Fruit fly (Drosophila melanogaster) whole organism, embryonic: ENCODE data around the gene Ets97D.

Experiments used
- Abd-B ChIP-seq: fragments of 200-800 bp; sonication (Bioruptor generic); optimal IDR thresholded peaks from 2 replicates; lab custom pipeline; 2018; ENCODE audit warnings: missing biosample characterization, mild to moderate bottlenecking, missing genetic modification characterization, moderate library complexity
- Awh ChIP-seq: fragments of 200-800 bp; sonication (Bioruptor generic); IDR thresholded peaks from 2 replicates; pipeline ENCODE4, ENCODE4 v1.3.6; 2022; ENCODE audit warnings: missing biosample characterization, missing genetic modification characterization
- B-H2 ChIP-seq: fragments of 200-800 bp; sonication (Bioruptor generic); optimal IDR thresholded peaks from 2 replicates; lab custom pipeline; 2018; ENCODE audit warnings: missing biosample characterization, mild to moderate bottlenecking, missing genetic modification characterization
- CG10147 ChIP-seq: fragments of 200-800 bp; sonication (Bioruptor generic); optimal IDR thresholded peaks from 2 replicates; lab custom pipeline; 2019; ENCODE audit warnings: missing biosample characterization, mild to moderate bottlenecking, missing genetic modification characterization, moderate library complexity
- CG10959 ChIP-seq: fragments of 200-800 bp; sonication (Bioruptor generic); IDR thresholded peaks from 2 replicates; pipeline ENCODE4 v1.3.6; 2022; ENCODE audit warnings: missing biosample characterization, missing genetic modification characterization
- CG11085 ChIP-seq: fragments of 200-800 bp; sonication (Bioruptor generic); IDR thresholded peaks from 2 replicates; pipeline ENCODE4 v1.3.6; 2022; ENCODE audit warnings: missing biosample characterization, missing genetic modification characterization
- CG11093 ChIP-seq: fragments of 200-800 bp; sonication (Bioruptor generic); IDR thresholded peaks from 3 replicates; pipeline ENCODE4 v1.3.6; 2022; ENCODE audit warnings: missing biosample characterization, missing genetic modification characterization
- CG11504 ChIP-seq: fragments of 200-800 bp; sonication (Bioruptor generic); optimal IDR thresholded peaks from 3 replicates; lab custom pipeline; 2019; ENCODE audit warnings: missing biosample characterization, mild to moderate bottlenecking, missing genetic modification characterization, moderate library complexity
- CG12391 ChIP-seq: fragments of 200-800 bp; sonication (Bioruptor generic); optimal IDR thresholded peaks from 3 replicates; lab custom pipeline; 2018; ENCODE audit warnings: missing biosample characterization, mild to moderate bottlenecking, missing genetic modification characterization, moderate library complexity
- CG13287 ChIP-seq: fragments of 200-800 bp; sonication (Bioruptor generic); IDR thresholded peaks from 2 replicates; pipeline ENCODE4 v1.3.6; 2022; ENCODE audit warnings: missing biosample characterization, missing genetic modification characterization; ENCODE audit not compliant: partially characterized antibody
- CG13424 ChIP-seq: fragments of 200-800 bp; sonication (Bioruptor generic); optimal IDR thresholded peaks from 2 replicates; lab custom pipeline; 2019; ENCODE audit warnings: missing biosample characterization, mild to moderate bottlenecking, missing genetic modification characterization, moderate library complexity
- CG15011 ChIP-seq: fragments of 200-800 bp; sonication (Bioruptor generic); optimal IDR thresholded peaks from 3 replicates; lab custom pipeline; 2018; ENCODE audit warnings: missing biosample characterization, mild to moderate bottlenecking, missing genetic modification characterization
- CG17328 ChIP-seq: fragments of 200-800 bp; sonication (Bioruptor generic); IDR thresholded peaks from 2 replicates; pipeline ENCODE4 v1.3.6; 2022; ENCODE audit warnings: missing biosample characterization, missing genetic modification characterization
- CG17385 ChIP-seq: fragments of 200-800 bp; sonication (Bioruptor generic); optimal IDR thresholded peaks from 3 replicates; lab custom pipeline; 2018; ENCODE audit warnings: missing biosample characterization, mild to moderate bottlenecking, missing genetic modification characterization
- CG17612 ChIP-seq: fragments of 200-800 bp; sonication (Bioruptor generic); IDR thresholded peaks from 2 replicates; pipeline ENCODE4 v1.3.6; 2022; ENCODE audit warnings: missing biosample characterization, missing genetic modification characterization
- CG32767 ChIP-seq: fragments of 200-800 bp; sonication (Bioruptor generic); IDR thresholded peaks from 2 replicates; pipeline ENCODE4 v1.3.6; 2022; ENCODE audit warnings: missing biosample characterization, missing genetic modification characterization
- CG3281 ChIP-seq: fragments of 200-800 bp; sonication (Bioruptor generic); optimal IDR thresholded peaks from 3 replicates; lab custom pipeline; 2017; ENCODE audit warnings: missing biosample characterization, mild to moderate bottlenecking, missing genetic modification characterization
- CG3407 ChIP-seq: fragments of 200-800 bp; sonication (Bioruptor generic); optimal IDR thresholded peaks from 2 replicates; lab custom pipeline; 2018; ENCODE audit warnings: missing biosample characterization, mild to moderate bottlenecking, missing genetic modification characterization
- CG4360 ChIP-seq: fragments of 200-800 bp; sonication (Bioruptor generic); IDR thresholded peaks from 2 replicates; pipeline ENCODE4 v1.3.6; 2022; ENCODE audit warnings: missing biosample characterization, missing genetic modification characterization
- CG4424 ChIP-seq: fragments of 200-800 bp; sonication (Bioruptor generic); optimal IDR thresholded peaks from 3 replicates; lab custom pipeline; 2016; ENCODE audit warnings: missing biosample characterization, missing genetic modification characterization
- CG6689 ChIP-seq: fragments of 200-800 bp; sonication (Bioruptor generic); IDR thresholded peaks from 2 replicates; pipeline ENCODE4 v1.3.6; 2022; ENCODE audit warnings: missing biosample characterization, missing genetic modification characterization
- CG7372 ChIP-seq: fragments of 200-800 bp; sonication (Bioruptor generic); IDR thresholded peaks from 2 replicates; pipeline ENCODE4 v1.3.6; 2022; ENCODE audit warnings: missing biosample characterization, missing genetic modification characterization
- CG8281 ChIP-seq: fragments of 200-800 bp; sonication (Bioruptor generic); optimal IDR thresholded peaks from 2 replicates; lab custom pipeline; 2018; ENCODE audit warnings: missing biosample characterization, mild to moderate bottlenecking, missing genetic modification characterization, moderate library complexity
- CG9797 ChIP-seq: fragments of 200-800 bp; sonication (Bioruptor generic); optimal IDR thresholded peaks from 3 replicates; lab custom pipeline; 2018; ENCODE audit warnings: missing biosample characterization, mild to moderate bottlenecking, missing genetic modification characterization
- CG9876 ChIP-seq: fragments of 200-800 bp; sonication (Bioruptor generic); optimal IDR thresholded peaks from 2 replicates; lab custom pipeline; 2016; ENCODE audit warnings: missing biosample characterization, missing genetic modification characterization
- Dfd ChIP-seq, 2 experiments: fragments of >200 bp; optimal IDR thresholded peaks; 2 replicates each; lab custom pipeline; 2017; ENCODE audit warnings: missing biosample characterization in 2 of 2, missing genetic modification characterization in 2 of 2
- Ets65A ChIP-seq: fragments of 200-800 bp; sonication (Bioruptor generic); peaks from one replicate; lab custom pipeline; 2016; ENCODE audit warnings: missing biosample characterization, missing genetic modification characterization
- Fer1 ChIP-seq: fragments of 200-800 bp; sonication (Bioruptor generic); optimal IDR thresholded peaks from 2 replicates; lab custom pipeline; 2017; ENCODE audit warnings: missing biosample characterization, mild to moderate bottlenecking, missing genetic modification characterization
- HmgZ ChIP-seq: fragments of 200-800 bp; sonication (Bioruptor generic); optimal IDR thresholded peaks from 2 replicates; lab custom pipeline; 2018; ENCODE audit warnings: missing biosample characterization, mild to moderate bottlenecking, missing genetic modification characterization
- Hsf ChIP-seq: fragments of 200-800 bp; sonication (Bioruptor generic); optimal IDR thresholded peaks from 3 replicates; lab custom pipeline; 2016; ENCODE audit warnings: missing biosample characterization, missing genetic modification characterization
- Mrtf ChIP-seq: fragments of 200-800 bp; sonication (Bioruptor generic); IDR thresholded peaks from 3 replicates; pipeline ENCODE4 v1.3.6; 2022; ENCODE audit warnings: missing biosample characterization, missing genetic modification characterization
- Myb ChIP-seq: fragments of 200-800 bp; sonication (Bioruptor generic); optimal IDR thresholded peaks from 2 replicates; lab custom pipeline; 2016; ENCODE audit warnings: missing biosample characterization, missing genetic modification characterization
- NC2α ChIP-seq: fragments of 200-800 bp; sonication (Bioruptor generic); optimal IDR thresholded peaks from 2 replicates; lab custom pipeline; 2016; ENCODE audit warnings: missing biosample characterization, missing genetic modification characterization
- Nf-YA ChIP-seq: fragments of 200-800 bp; sonication (Bioruptor generic); IDR thresholded peaks from 2 replicates; pipeline ENCODE4 v1.3.6; 2022; ENCODE audit warnings: missing biosample characterization, missing genetic modification characterization
- Oli ChIP-seq: fragments of 200-800 bp; sonication (Bioruptor generic); optimal IDR thresholded peaks from 2 replicates; lab custom pipeline; 2018; ENCODE audit warnings: missing biosample characterization, mild to moderate bottlenecking, missing genetic modification characterization, moderate library complexity
- Pdp1 ChIP-seq, 2 experiments: fragments of 200-800 bp; sonication (Bioruptor generic); optimal IDR thresholded peaks; 3 replicates each; lab custom pipeline; 2016; ENCODE audit warnings: missing biosample characterization in 2 of 2, missing genetic modification characterization in 2 of 2, mild to moderate bottlenecking in 1 of 2, moderate library complexity in 1 of 2
- Six4 ChIP-seq: fragments of 200-800 bp; sonication (Bioruptor generic); optimal IDR thresholded peaks from 2 replicates; lab custom pipeline; 2016; ENCODE audit warnings: missing biosample characterization, missing genetic modification characterization
- Taf1 ChIP-seq: fragments of 200-800 bp; sonication (Bioruptor generic); IDR thresholded peaks from 2 replicates; pipeline ENCODE4 v1.3.6; 2022; ENCODE audit warnings: missing biosample characterization, missing genetic modification characterization
- bcd ChIP-seq: fragments of 200-800 bp; sonication (Bioruptor generic); optimal IDR thresholded peaks from 2 replicates; lab custom pipeline; 2017; ENCODE audit warnings: missing biosample characterization, mild to moderate bottlenecking, missing genetic modification characterization
- btn ChIP-seq: fragments of 200-800 bp; sonication (Bioruptor generic); optimal IDR thresholded peaks from 2 replicates; lab custom pipeline; 2016; ENCODE audit warnings: missing biosample characterization, missing genetic modification characterization
- chif ChIP-seq, 2 experiments: fragments of 200-800 bp; sonication (Bioruptor generic); optimal IDR thresholded peaks; 3 replicates each; lab custom pipeline; 2016; ENCODE audit warnings: missing biosample characterization in 2 of 2, missing genetic modification characterization in 2 of 2
- croc ChIP-seq: fragments of 200-800 bp; sonication (Bioruptor generic); conservative IDR thresholded peaks from 3 replicates; pipeline ENCODE4 v1.3.6; 2022; ENCODE audit warnings: missing biosample characterization, missing genetic modification characterization
- crol ChIP-seq: fragments of 200-800 bp; sonication (Bioruptor generic); IDR thresholded peaks from 2 replicates; pipeline ENCODE4 v1.3.6; 2022; ENCODE audit warnings: missing biosample characterization, missing genetic modification characterization
- fru ChIP-seq: fragments of >200 bp; optimal IDR thresholded peaks from 2 replicates; lab custom pipeline; 2017
- inv ChIP-seq: fragments of 200-800 bp; sonication (Bioruptor generic); IDR thresholded peaks from 2 replicates; pipeline ENCODE4 v1.3.6; 2022; ENCODE audit warnings: missing biosample characterization, missing genetic modification characterization; ENCODE audit not compliant: partially characterized antibody
- knrl ChIP-seq: fragments of 200-800 bp; sonication (Bioruptor generic); IDR thresholded peaks from 3 replicates; pipeline ENCODE4 v1.3.6; 2022; ENCODE audit warnings: missing biosample characterization, missing genetic modification characterization; ENCODE audit not compliant: partially characterized antibody
- lilli ChIP-seq: fragments of 200-800 bp; sonication (Bioruptor generic); optimal IDR thresholded peaks from 3 replicates; lab custom pipeline; 2016; ENCODE audit warnings: missing biosample characterization, missing genetic modification characterization
- mirr ChIP-seq: fragments of 200-800 bp; sonication (Bioruptor generic); optimal IDR thresholded peaks from 3 replicates; lab custom pipeline; 2018; ENCODE audit warnings: missing biosample characterization, mild to moderate bottlenecking, missing genetic modification characterization
- pnt ChIP-seq: fragments of 200-800 bp; sonication (Bioruptor generic); optimal IDR thresholded peaks from 3 replicates; lab custom pipeline; 2016; ENCODE audit warnings: missing biosample characterization, missing genetic modification characterization
- sd ChIP-seq: fragments of 200-800 bp; sonication (Bioruptor generic); optimal IDR thresholded peaks from 3 replicates; lab custom pipeline; 2018; ENCODE audit warnings: missing biosample characterization, mild to moderate bottlenecking, missing genetic modification characterization, moderate library complexity
- sisA ChIP-seq: fragments of 200-800 bp; sonication (Bioruptor generic); IDR thresholded peaks from 2 replicates; pipeline ENCODE4 v1.3.6; 2022; ENCODE audit warnings: missing biosample characterization, missing genetic modification characterization
- slou ChIP-seq: fragments of 200-800 bp; sonication (Bioruptor generic); optimal IDR thresholded peaks from 3 replicates; lab custom pipeline; 2016; ENCODE audit warnings: missing biosample characterization, missing genetic modification characterization

The Ets97D gene

DNA sequence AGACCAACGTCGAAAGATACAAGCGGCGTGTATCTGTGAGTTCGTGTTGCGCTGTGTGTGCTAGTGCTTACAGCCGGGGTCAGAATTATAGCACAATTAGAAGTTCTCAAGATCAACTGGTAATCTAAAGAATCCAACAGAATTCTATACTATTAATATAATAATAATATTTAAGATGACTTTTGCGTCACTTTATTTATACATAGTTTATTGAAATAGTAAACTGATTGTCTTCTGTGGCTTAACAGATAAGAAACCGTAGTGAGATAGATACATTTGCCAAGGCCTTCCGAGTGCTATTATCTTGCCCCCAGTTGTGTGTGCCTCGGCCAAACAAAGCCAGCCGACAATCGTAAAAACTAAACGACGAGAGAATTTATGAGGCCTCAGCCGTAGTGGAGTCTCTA is 26.4 kb downstream of the Ets97D start (continued):
- no peak for TF ChIP-seq CG4360
- peak; percentile 66 for TF ChIP-seq Fer1 (GFP tag; lab: Kevin White, UChicago)
- TF ChIP-seq croc (GFP tag; lab: Robert Waterston, UW), result peak; percentile 62
- no peak for TF ChIP-seq CG15011 (GFP tag; lab: Kevin White, UChicago)
- no peak for TF ChIP-seq pnt (GFP tag; lab: Kevin White, UChicago)
- no peak for TF ChIP-seq Pdp1 (GFP tag; optimal IDR thresholded peaks at IDR 0.05; lab: Kevin White, UChicago)
- no peak for TF ChIP-seq crol
- TF ChIP-seq fru (lab: Kevin White, UChicago), result no peak
- peak; percentile 59 for TF ChIP-seq CG3407 (GFP tag; lab: Kevin White, UChicago)
- TF ChIP-seq Nf-YA (GFP tag; lab: Robert Waterston, UW), result no peak
- peak; percentile 68 for TF ChIP-seq CG17328
- TF ChIP-seq Hsf (GFP tag; lab: Kevin White, UChicago), result peak; percentile 23
- peak; percentile 78 for TF ChIP-seq CG11504 (tag; lab: Kevin White, UChicago)
- no peak for TF ChIP-seq NC2α
- TF ChIP-seq CG10147 (GFP tag; lab: Kevin White, UChicago), result peak; percentile 47
- TF ChIP-seq Myb (GFP tag; lab: Kevin White, UChicago), result no peak
- TF ChIP-seq Mrtf, result 0 out of 3 replicates have a peak, but pooled peaks have one; percentile 17
- peak; percentile 59 for TF ChIP-seq CG7372 (GFP tag; lab: Robert Waterston, UW)
- peak; percentile 41 for TF ChIP-seq Six4 (GFP tag; lab: Kevin White, UChicago)
- peak; percentile 82 for TF ChIP-seq CG12391 (tag; lab: Kevin White, UChicago)
- TF ChIP-seq CG8281 (tag; lab: Kevin White, UChicago), result no peak
- TF ChIP-seq Oli (tag; lab: Kevin White, UChicago), result peak; percentile 76
- peak; percentile 43 for TF ChIP-seq bcd (GFP tag; lab: Kevin White, UChicago)
- TF ChIP-seq mirr, result no peak
- TF ChIP-seq Dfd (GFP tag; optimal IDR thresholded peaks at IDR 0.05; lab: Kevin White, UChicago), result no peak
- TF ChIP-seq Taf1 (GFP tag; lab: Robert Waterston, UW), result no peak
- TF ChIP-seq CG32767 (GFP tag; lab: Robert Waterston, UW), result 0 out of 2 replicates have a peak, but pooled peaks have one; percentile 35
- no peak for TF ChIP-seq CG11085 (GFP tag; lab: Robert Waterston, UW)
- TF ChIP-seq CG11093 (GFP tag; lab: Robert Waterston, UW), result no peak; the same call in 1 of the 3 replicates
- TF ChIP-seq B-H2, result no peak
- TF ChIP-seq knrl, result no peak
- TF ChIP-seq btn (GFP tag; lab: Kevin White, UChicago), result no peak
- TF ChIP-seq CG9797 (GFP tag; lab: Kevin White, UChicago), result no peak
- peak; percentile 49 for TF ChIP-seq CG17385
- TF ChIP-seq inv, result no peak
- TF ChIP-seq slou (GFP tag; lab: Kevin White, UChicago), result no peak
- peak; percentile 25 for TF ChIP-seq HmgZ
- TF ChIP-seq Ets65A (GFP tag; lab: Kevin White, UChicago), result peak; percentile 21
- TF ChIP-seq CG13424 (tag; lab: Kevin White, UChicago), result peak; percentile 74
- peak; percentile 32 for TF ChIP-seq lilli (GFP tag; lab: Kevin White, UChicago)
- peak; percentile 79 for TF ChIP-seq Abd-B (GFP tag; lab: Kevin White, UChicago)
- TF ChIP-seq CG17612, result no peak
- no peak for TF ChIP-seq chif (GFP tag; optimal IDR thresholded peaks at IDR 0.05; lab: Kevin White, UChicago)
- peak; percentile 72 for TF ChIP-seq CG10959
- 0 out of 2 replicates have a peak, but pooled peaks have one; percentile 24 for TF ChIP-seq sisA (GFP tag; lab: Robert Waterston, UW)
- TF ChIP-seq CG13287 (GFP tag; lab: Robert Waterston, UW), result no peak
- peak; percentile 40 for TF ChIP-seq sd (tag; lab: Kevin White, UChicago)
- peak; percentile 60 for TF ChIP-seq CG4424 (GFP tag; lab: Kevin White, UChicago)
- peak; percentile 54; the same call in 1 of the 2 replicates for TF ChIP-seq Awh (GFP tag; lab: Robert Waterston, UW)
- TF ChIP-seq CG9876 (GFP tag; lab: Kevin White, UChicago), result no peak
- TF ChIP-seq CG6689 (GFP tag; lab: Robert Waterston, UW), result peak; percentile 70; the same call in 1 of the 2 replicates
- peak; percentile 58 for TF ChIP-seq CG3281
